Worm (Caenorhabditis elegans) whole organism, early embryonic: ENCODE results near the gene W09G12.6.

Experiments used
- B0310.2 ChIP-seq: sonication (generic microtip); optimal IDR thresholded peaks from 2 replicates; lab custom pipeline; 2016; ENCODE audit warnings: mild to moderate bottlenecking, missing genetic modification characterization, missing compliant biosample characterization
- F13C5.2 ChIP-seq: sonication (generic microtip); optimal IDR thresholded peaks from 2 replicates; lab custom pipeline; 2017; ENCODE audit warnings: mild to moderate bottlenecking, missing genetic modification characterization, inconsistent platforms, missing compliant biosample characterization
- aly-1 ChIP-seq: sonication (generic microtip); optimal IDR thresholded peaks from 2 replicates; lab custom pipeline; 2016; ENCODE audit warnings: missing genetic modification characterization, missing compliant biosample characterization
- ama-1 ChIP-seq: fragments of 150-350 bp; optimal IDR thresholded peaks from 2 replicates; lab custom pipeline; 2014
- ceh-13 ChIP-seq: fragments of 200-800 bp; sonication (Bioruptor generic); optimal IDR thresholded peaks from 2 replicates; lab custom pipeline; 2018; ENCODE audit warnings: mild to moderate bottlenecking, missing genetic modification characterization, missing compliant biosample characterization
- ceh-36 ChIP-seq: sonication (generic microtip); optimal IDR thresholded peaks from 2 replicates; lab custom pipeline; 2016; ENCODE audit warnings: missing genetic modification characterization, inconsistent platforms, missing compliant biosample characterization
- ets-7 ChIP-seq: sonication (generic microtip); optimal IDR thresholded peaks from 2 replicates; lab custom pipeline; 2016; ENCODE audit warnings: missing genotype, missing genetic modification characterization, missing compliant biosample characterization
- flt-1 ChIP-seq: fragments of 200-800 bp; sonication (Bioruptor generic); IDR thresholded peaks from 2 replicates; pipeline ENCODE4 v1.3.6; 2022; ENCODE audit warnings: missing genetic modification characterization, missing compliant biosample characterization
- hmbx-1 ChIP-seq: sonication (generic microtip); optimal IDR thresholded peaks from 2 replicates; lab custom pipeline; 2016; ENCODE audit warnings: mild to moderate bottlenecking, missing genetic modification characterization, missing compliant biosample characterization
- hmg-4 ChIP-seq: fragments of 200-800 bp; sonication (Bioruptor generic); optimal IDR thresholded peaks from 2 replicates; lab custom pipeline; 2018; ENCODE audit warnings: mild to moderate bottlenecking, missing genetic modification characterization, missing compliant biosample characterization
- hnd-1 ChIP-seq: sonication (generic microtip); optimal IDR thresholded peaks from 2 replicates; lab custom pipeline; 2016; ENCODE audit warnings: missing genetic modification characterization, missing compliant biosample characterization
- pes-1 ChIP-seq: fragments of 200-800 bp; sonication (Bioruptor generic); IDR thresholded peaks from 2 replicates; pipeline ENCODE4 v1.3.6; 2022; ENCODE audit warnings: missing genetic modification reagents, missing genetic modification characterization, missing compliant biosample characterization
- scrt-1 ChIP-seq: fragments of 200-800 bp; sonication (Bioruptor generic); IDR thresholded peaks from 2 replicates; pipeline ENCODE4 v1.3.6; 2022; ENCODE audit warnings: missing genetic modification characterization, missing compliant biosample characterization
- sea-1 ChIP-seq: fragments of 200-800 bp; sonication (Bioruptor generic); conservative IDR thresholded peaks from 2 replicates; pipeline ENCODE4 v1.3.6; 2022; ENCODE audit warnings: missing genetic modification characterization, missing compliant biosample characterization
- tbx-11 ChIP-seq: fragments of 200-800 bp; sonication (Bioruptor generic); IDR thresholded peaks from 2 replicates; pipeline ENCODE4 v1.3.6; 2022; ENCODE audit warnings: missing genetic modification characterization, missing compliant biosample characterization
- tbx-37 ChIP-seq: fragments of 200-800 bp; sonication (Bioruptor generic); conservative IDR thresholded peaks from 2 replicates; pipeline ENCODE4 v1.3.6; 2022; ENCODE audit warnings: missing genetic modification reagents, missing genetic modification characterization, missing compliant biosample characterization
- tra-4 ChIP-seq: sonication (generic microtip); optimal IDR thresholded peaks from 2 replicates; lab custom pipeline; 2017; ENCODE audit warnings: missing genetic modification characterization, missing compliant biosample characterization

Gene W09G12.6

ce11 chrIV:1256723-1257122, 25.0 kb downstream of the W09G12.6 start, which contains the start of gene clec-168:
TSS of gene clec-168 (plus strand) at chrIV:1256969.
- TF ChIP-seq tra-4 (no peak), F13C5.2 (tag; lab: Kevin White, UChicago) (no peak), hnd-1 (tag; lab: Kevin White, UChicago) (no peak), ceh-13 (GFP tag; lab: Kevin White, UChicago) (no peak), ceh-36 (tag; lab: Kevin White, UChicago) (no peak), ama-1 (lab: Kevin White, UChicago) (no peak), pes-1 (GFP tag; lab: Robert Waterston, UW) (no peak), flt-1 (GFP tag; lab: Robert Waterston, UW) (no peak), hmg-4 (GFP tag; lab: Kevin White, UChicago) (no peak), tbx-11 (no peak), aly-1 (no peak)

DNA sequence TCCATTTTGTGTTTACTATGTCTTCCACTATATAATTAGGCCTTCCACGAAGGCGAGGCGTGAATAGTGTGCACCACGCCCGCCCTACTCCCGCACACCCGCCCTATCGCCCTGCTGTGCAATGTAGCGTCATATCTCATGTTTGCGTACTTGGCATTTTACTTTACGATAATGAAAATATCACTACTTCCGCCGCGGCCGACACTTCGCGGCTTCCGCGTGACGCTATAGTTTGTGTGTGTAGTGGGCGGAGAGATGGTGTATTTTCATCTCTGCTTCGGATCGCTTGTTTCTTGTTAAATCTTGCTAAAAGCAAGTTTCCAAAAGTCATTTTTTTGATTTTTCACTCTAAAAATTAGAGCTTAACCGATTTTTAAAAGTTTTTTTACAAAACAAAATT, 28.8 kb downstream of the W09G12.6 start:
- TF ChIP-seq tra-4: no peak
- TF ChIP-seq B0310.2 (tag; lab: Kevin White, UChicago): no peak
- no peak for TF ChIP-seq ama-1 (lab: Kevin White, UChicago)
- no peak for TF ChIP-seq hmbx-1 (tag; lab: Kevin White, UChicago)
- no peak for TF ChIP-seq hmg-4 (GFP tag; lab: Kevin White, UChicago)
- TF ChIP-seq sea-1: no peak
- TF ChIP-seq ceh-36 (tag; lab: Kevin White, UChicago): no peak
- no peak for TF ChIP-seq tbx-11
- TF ChIP-seq F13C5.2 (tag; lab: Kevin White, UChicago): no peak
- TF ChIP-seq ets-7: no peak
- no peak for TF ChIP-seq scrt-1
- TF ChIP-seq ceh-13 (GFP tag; lab: Kevin White, UChicago): no peak
- no peak for TF ChIP-seq aly-1
- TF ChIP-seq flt-1 (GFP tag; lab: Robert Waterston, UW): no peak
- TF ChIP-seq tbx-37 (GFP tag; lab: Robert Waterston, UW): no peak
- no peak for TF ChIP-seq hnd-1 (tag; lab: Kevin White, UChicago)
- no peak for TF ChIP-seq pes-1 (GFP tag; lab: Robert Waterston, UW)

- TF ChIP-seq hnd-1 (tag; lab: Kevin White, UChicago) (no peak), tbx-37 (GFP tag; lab: Robert Waterston, UW) (no peak), B0310.2 (tag; lab: Kevin White, UChicago) (no peak), scrt-1 (no peak), ceh-13 (GFP tag; lab: Kevin White, UChicago) (no peak), ceh-36 (tag; lab: Kevin White, UChicago) (no peak), hmg-4 (GFP tag; lab: Kevin White, UChicago) (no peak), flt-1 (GFP tag; lab: Robert Waterston, UW) (no peak), tbx-11 (no peak), hmbx-1 (tag; lab: Kevin White, UChicago) (no peak), tra-4 (no peak), F13C5.2 (tag; lab: Kevin White, UChicago) (no peak)
Observed at ce11 chrIV:1261024-1261423, 29.3 kb downstream of the W09G12.6 start, which contains the start of gene clec-169. TSS of gene clec-169 (plus strand) at chrIV:1261324.

DNA sequence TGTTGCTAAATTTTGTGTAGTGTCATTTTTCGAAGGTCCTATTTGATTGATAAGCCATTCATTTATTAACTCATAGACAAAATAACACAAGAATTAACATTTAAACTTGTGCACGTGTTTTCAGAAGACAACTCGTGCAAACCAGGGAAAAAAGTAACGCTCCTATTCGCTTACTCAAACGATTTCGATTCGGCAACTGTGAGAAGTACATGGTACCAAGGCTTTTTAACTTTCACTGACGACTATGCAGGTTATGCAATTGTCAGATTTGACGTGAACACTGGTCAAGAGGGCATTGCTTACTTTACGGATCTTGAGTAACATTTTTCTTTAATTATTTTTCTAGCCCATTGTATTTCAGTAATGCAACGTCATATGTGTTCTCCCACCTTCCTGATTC, 30.2 kb downstream of the W09G12.6 start:
- TF ChIP-seq B0310.2 (tag; lab: Kevin White, UChicago) (no peak), tbx-37 (GFP tag; lab: Robert Waterston, UW) (no peak), F13C5.2 (tag; lab: Kevin White, UChicago) (no peak), hmg-4 (GFP tag; lab: Kevin White, UChicago) (no peak), aly-1 (no peak), ceh-13 (GFP tag; lab: Kevin White, UChicago) (no peak), ets-7 (no peak), pes-1 (GFP tag; lab: Robert Waterston, UW) (no peak), tra-4 (no peak), sea-1 (no peak), hmbx-1 (tag; lab: Kevin White, UChicago) (no peak), flt-1 (GFP tag; lab: Robert Waterston, UW) (no peak), tbx-11 (no peak)

DNA sequence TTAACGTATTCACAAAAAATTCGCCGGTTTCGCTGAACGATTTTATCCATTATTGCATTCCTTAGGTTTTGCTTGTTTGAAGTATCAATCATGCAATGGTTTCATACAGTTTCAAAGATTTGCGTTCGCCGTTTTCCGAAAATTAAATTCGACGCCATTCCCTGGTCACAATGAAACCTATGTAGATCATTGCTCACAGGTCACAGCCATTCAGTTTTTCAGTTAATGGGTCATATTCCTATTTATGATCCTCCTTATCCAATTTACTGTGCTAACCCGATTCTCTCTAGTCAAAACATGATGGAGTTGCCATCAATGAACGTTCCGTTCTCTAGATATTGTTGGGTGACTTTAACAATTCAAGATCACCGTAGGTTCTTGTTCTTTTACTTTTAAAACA, 33.2 kb downstream of the W09G12.6 start, which contains the start of gene F38A1.13:
TSS of gene F38A1.13 (plus strand) at position 301 of the 400 bp plus-strand sequence.
- no peak for TF ChIP-seq hmg-4 (GFP tag; lab: Kevin White, UChicago)
- TF ChIP-seq hmbx-1 (tag; lab: Kevin White, UChicago): no peak
- no peak for TF ChIP-seq pes-1 (GFP tag; lab: Robert Waterston, UW)
- no peak for TF ChIP-seq F13C5.2 (tag; lab: Kevin White, UChicago)
- TF ChIP-seq B0310.2 (tag; lab: Kevin White, UChicago): no peak
- TF ChIP-seq ceh-13 (GFP tag; lab: Kevin White, UChicago): no peak
- no peak for TF ChIP-seq ceh-36 (tag; lab: Kevin White, UChicago)
- TF ChIP-seq ama-1 (lab: Kevin White, UChicago): no peak
- TF ChIP-seq tbx-37 (GFP tag; lab: Robert Waterston, UW): no peak
- no peak for TF ChIP-seq scrt-1
- TF ChIP-seq flt-1 (GFP tag; lab: Robert Waterston, UW): no peak

ce11 chrIV:1266138-1266537, 34.4 kb downstream of the W09G12.6 start:
- TF ChIP-seq tbx-37 (GFP tag; lab: Robert Waterston, UW): no peak

- TF ChIP-seq ceh-13 (GFP tag; lab: Kevin White, UChicago) (no peak), tbx-37 (GFP tag; lab: Robert Waterston, UW) (no peak), tra-4 (no peak), sea-1 (no peak), ceh-36 (tag; lab: Kevin White, UChicago) (no peak), hmbx-1 (tag; lab: Kevin White, UChicago) (no peak), tbx-11 (no peak), B0310.2 (tag; lab: Kevin White, UChicago) (no peak), ama-1 (lab: Kevin White, UChicago) (no peak), F13C5.2 (tag; lab: Kevin White, UChicago) (no peak), flt-1 (GFP tag; lab: Robert Waterston, UW) (no peak), hmg-4 (GFP tag; lab: Kevin White, UChicago) (no peak), pes-1 (GFP tag; lab: Robert Waterston, UW) (no peak), hnd-1 (tag; lab: Kevin White, UChicago) (no peak)
Observed at ce11 chrIV:1266724-1267123, 35.0 kb downstream of the W09G12.6 start, which contains the start of gene clec-170. TSS of gene clec-170 (plus strand) at chrIV:1266866.
